Fruit fly (Drosophila melanogaster) whole organism, prepupa: ENCODE results near the gene Dredd.

Source experiments
- CG3919 ChIP-seq: fragments of 200-800 bp; sonication (Bioruptor generic); optimal IDR thresholded peaks from 3 replicates; lab custom pipeline; 2016; ENCODE audit warnings: missing biosample characterization, missing genetic modification characterization
- Eip78C ChIP-seq: fragments of 200-800 bp; sonication (Bioruptor generic); peaks from one replicate; lab custom pipeline; 2016; ENCODE audit warnings: missing biosample characterization, missing genetic modification characterization
- Hr39 ChIP-seq: fragments of 200-800 bp; sonication (Bioruptor generic); optimal IDR thresholded peaks from 2 replicates; lab custom pipeline; 2016; ENCODE audit warnings: missing biosample characterization, missing genetic modification characterization
- Lpt ChIP-seq: fragments of 200-800 bp; sonication (Bioruptor generic); optimal IDR thresholded peaks from 3 replicates; lab custom pipeline; 2016; ENCODE audit warnings: missing biosample characterization, missing genetic modification characterization
- salr ChIP-seq, 2 experiments: fragments of 200-800 bp; sonication (Bioruptor generic); optimal IDR thresholded peaks; 3 replicates each; lab custom pipeline; 2016 to 2018; ENCODE audit warnings: missing biosample characterization in 2 of 2, missing genetic modification characterization in 2 of 2, mild to moderate bottlenecking in 1 of 2

DNA sequence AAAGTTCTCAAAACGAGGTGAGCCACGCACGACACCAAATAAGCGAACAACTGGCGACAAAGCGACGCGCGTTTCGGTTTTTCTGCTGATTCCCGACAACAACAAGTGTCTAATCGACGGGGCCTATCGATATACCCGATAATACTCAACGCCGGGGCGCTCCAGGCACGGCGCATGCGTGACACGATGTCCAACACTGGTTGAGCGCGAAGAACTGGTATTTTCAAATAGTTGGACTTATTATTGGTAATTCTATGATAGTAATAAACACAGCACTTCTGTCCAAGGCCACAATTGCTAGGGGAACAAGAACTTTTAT, 17.9 kb downstream of the Dredd start:
- TF ChIP-seq Eip78C (GFP tag; lab: Kevin White, UChicago) = peak; percentile 7
- no peak for TF ChIP-seq CG3919 (GFP tag; lab: Kevin White, UChicago)
- peak; percentile 2 for TF ChIP-seq Hr39
- TF ChIP-seq salr (GFP tag; optimal IDR thresholded peaks at IDR 0.05; lab: Kevin White, UChicago) = no peak
- TF ChIP-seq Lpt (GFP tag; lab: Kevin White, UChicago) = no peak
